Fruit fly (Drosophila melanogaster) whole organism, embryonic: ENCODE measurements around the gene eIF2Bepsilon.
A peak's percentile ranks its signal among the peaks of the same experiment; 100 is the strongest.

Source experiments
- ATbp ChIP-seq: fragments of 200-800 bp; sonication (Bioruptor generic); optimal IDR thresholded peaks from 2 replicates; lab custom pipeline; 2017; ENCODE audit warnings: missing biosample characterization, mild to moderate bottlenecking, missing genetic modification characterization, missing genetic modification reagents
- Antp ChIP-seq: fragments of 200-800 bp; sonication (Bioruptor generic); optimal IDR thresholded peaks from 3 replicates; lab custom pipeline; 2016; ENCODE audit warnings: missing biosample characterization, missing genetic modification characterization
- CG10274 ChIP-seq: fragments of 200-800 bp; sonication (Bioruptor generic); optimal IDR thresholded peaks from 3 replicates; lab custom pipeline; 2017; ENCODE audit warnings: missing biosample characterization, mild to moderate bottlenecking, missing genetic modification characterization
- CG11093 ChIP-seq: fragments of 200-800 bp; sonication (Bioruptor generic); IDR thresholded peaks from 3 replicates; pipeline ENCODE4 v1.3.6; 2022; ENCODE audit warnings: missing biosample characterization, missing genetic modification characterization
- CG11398 ChIP-seq: fragments of 200-800 bp; sonication (Bioruptor generic); optimal IDR thresholded peaks from 2 replicates; lab custom pipeline; 2016; ENCODE audit warnings: missing biosample characterization, missing genetic modification characterization
- CG12299 ChIP-seq: fragments of 200-800 bp; sonication (Bioruptor generic); optimal IDR thresholded peaks from 2 replicates; lab custom pipeline; 2018; ENCODE audit warnings: missing biosample characterization, mild to moderate bottlenecking, missing genetic modification characterization
- CG2202 ChIP-seq: fragments of 200-800 bp; sonication (Bioruptor generic); optimal IDR thresholded peaks from 2 replicates; lab custom pipeline; 2018; ENCODE audit warnings: missing biosample characterization, mild to moderate bottlenecking, missing genetic modification characterization
- CG31388 ChIP-seq: fragments of 200-800 bp; sonication (Bioruptor generic); optimal IDR thresholded peaks from 2 replicates; lab custom pipeline; 2016; ENCODE audit warnings: missing biosample characterization, missing genetic modification characterization
- CG3163 ChIP-seq: fragments of 200-800 bp; sonication (Bioruptor generic); optimal IDR thresholded peaks from 3 replicates; lab custom pipeline; 2016; ENCODE audit warnings: missing biosample characterization, missing genetic modification characterization
- CG34422 ChIP-seq: fragments of 200-800 bp; sonication (Bioruptor generic); IDR thresholded peaks from 3 replicates; pipeline ENCODE4 v1.3.6; 2022; ENCODE audit warnings: missing biosample characterization, missing genetic modification characterization
- CG3847 ChIP-seq: fragments of 200-800 bp; sonication (Bioruptor generic); IDR thresholded peaks from 2 replicates; pipeline ENCODE4 v1.3.6; 2022; ENCODE audit warnings: missing biosample characterization, missing genetic modification characterization
- CG6813 ChIP-seq: fragments of 200-800 bp; sonication (Bioruptor generic); optimal IDR thresholded peaks from 2 replicates; lab custom pipeline; 2017; ENCODE audit warnings: missing biosample characterization, missing genetic modification characterization, mild to moderate bottlenecking, moderate library complexity, missing genetic modification reagents
- CG7556 ChIP-seq: fragments of 200-800 bp; sonication (Bioruptor generic); optimal IDR thresholded peaks from 2 replicates; lab custom pipeline; 2017; ENCODE audit warnings: missing biosample characterization, mild to moderate bottlenecking, missing genetic modification characterization
- CG8089 ChIP-seq: fragments of 200-800 bp; sonication (Bioruptor generic); optimal IDR thresholded peaks from 3 replicates; lab custom pipeline; 2016; ENCODE audit warnings: missing biosample characterization, missing genetic modification characterization
- Dp ChIP-seq: fragments of 200-800 bp; sonication (Bioruptor generic); optimal IDR thresholded peaks from 2 replicates; lab custom pipeline; 2018; ENCODE audit warnings: missing biosample characterization, mild to moderate bottlenecking, missing genetic modification characterization, moderate library complexity
- Gug ChIP-seq: fragments of 200-800 bp; sonication (Bioruptor generic); IDR thresholded peaks from 4 replicates; pipeline ENCODE4 v1.3.6; 2022; ENCODE audit warnings: missing biosample characterization, missing genetic modification characterization
- HLH54F ChIP-seq: fragments of 200-800 bp; sonication (Bioruptor generic); optimal IDR thresholded peaks from 3 replicates; lab custom pipeline; 2016; ENCODE audit warnings: missing biosample characterization, missing genetic modification characterization
- Hmr ChIP-seq: fragments of 200-800 bp; sonication (Bioruptor generic); optimal IDR thresholded peaks from 3 replicates; lab custom pipeline; 2017; ENCODE audit warnings: mild to moderate bottlenecking, missing biosample characterization, missing genetic modification reagents, missing genetic modification characterization
- Hr39 ChIP-seq: fragments of >200 bp; optimal IDR thresholded peaks from 2 replicates; lab custom pipeline; 2017
- MESR4 ChIP-seq: fragments of 200-800 bp; sonication (Bioruptor generic); optimal IDR thresholded peaks from 2 replicates; lab custom pipeline; 2018; ENCODE audit warnings: missing biosample characterization, mild to moderate bottlenecking, missing genetic modification characterization, moderate library complexity
- NfI ChIP-seq: fragments of 200-800 bp; sonication (Bioruptor generic); optimal IDR thresholded peaks from 3 replicates; lab custom pipeline; 2018; ENCODE audit warnings: missing biosample characterization, mild to moderate bottlenecking, missing genetic modification characterization, moderate library complexity
- Oli ChIP-seq: fragments of 200-800 bp; sonication (Bioruptor generic); optimal IDR thresholded peaks from 2 replicates; lab custom pipeline; 2018; ENCODE audit warnings: missing biosample characterization, mild to moderate bottlenecking, missing genetic modification characterization, moderate library complexity
- Opbp ChIP-seq: fragments of 200-800 bp; sonication (Bioruptor generic); IDR thresholded peaks from 3 replicates; pipeline ENCODE4 v1.3.6; 2022; ENCODE audit warnings: missing biosample characterization, missing genetic modification characterization; ENCODE audit not compliant: partially characterized antibody
- PHDP ChIP-seq: fragments of 200-800 bp; sonication (Bioruptor generic); optimal IDR thresholded peaks from 3 replicates; lab custom pipeline; 2018; ENCODE audit warnings: missing biosample characterization, mild to moderate bottlenecking, missing genetic modification characterization, moderate library complexity
- Side ChIP-seq: fragments of 200-800 bp; sonication (Bioruptor generic); optimal IDR thresholded peaks from 2 replicates; lab custom pipeline; 2016; ENCODE audit warnings: missing biosample characterization, missing genetic modification characterization
- Trl ChIP-seq, 3 experiments: fragments of >200 bp in 2 of 3; fragments of 200-800 bp in 1 of 3; sonication (Bioruptor generic) in 1 of 3; optimal IDR thresholded peaks; 2 replicates in 1 of 3; 3 replicates in 2 of 3; lab custom pipeline; 2016 to 2017; ENCODE audit warnings: missing biosample characterization in 1 of 3, missing genetic modification characterization in 1 of 3
- ash1 ChIP-seq: fragments of 200-800 bp; sonication (Bioruptor generic); optimal IDR thresholded peaks from 2 replicates; lab custom pipeline; 2018; ENCODE audit warnings: missing biosample characterization, mild to moderate bottlenecking, missing genetic modification characterization
- bbx ChIP-seq: fragments of 200-800 bp; sonication (Bioruptor generic); IDR thresholded peaks from 2 replicates; pipeline ENCODE4 v1.3.6; 2022; ENCODE audit warnings: missing biosample characterization, missing genetic modification characterization; ENCODE audit not compliant: partially characterized antibody
- bigmax ChIP-seq: fragments of 200-800 bp; sonication (Bioruptor generic); optimal IDR thresholded peaks from 2 replicates; lab custom pipeline; 2018; ENCODE audit warnings: missing biosample characterization, mild to moderate bottlenecking, missing genetic modification characterization
- cg ChIP-seq: fragments of 200-800 bp; sonication (Bioruptor generic); optimal IDR thresholded peaks from 3 replicates; lab custom pipeline; 2019; ENCODE audit warnings: missing biosample characterization, mild to moderate bottlenecking, missing genetic modification characterization, moderate library complexity
- chn ChIP-seq: fragments of 200-800 bp; sonication (Bioruptor generic); optimal IDR thresholded peaks from 2 replicates; lab custom pipeline; 2016; ENCODE audit warnings: missing biosample characterization, missing genetic modification characterization
- croc ChIP-seq: fragments of 200-800 bp; sonication (Bioruptor generic); conservative IDR thresholded peaks from 3 replicates; pipeline ENCODE4 v1.3.6; 2022; ENCODE audit warnings: missing biosample characterization, missing genetic modification characterization
- dimm ChIP-seq: fragments of 200-800 bp; sonication (Bioruptor generic); IDR thresholded peaks from 2 replicates; pipeline ENCODE4 v1.3.6; 2022; ENCODE audit warnings: missing biosample characterization, missing genetic modification characterization
- disco-r ChIP-seq: fragments of 200-800 bp; sonication (Bioruptor generic); optimal IDR thresholded peaks from 2 replicates; lab custom pipeline; 2016; ENCODE audit warnings: missing biosample characterization, missing genetic modification characterization
- dmrt99B ChIP-seq: fragments of 200-800 bp; sonication (Bioruptor generic); optimal IDR thresholded peaks from 2 replicates; lab custom pipeline; 2018; ENCODE audit warnings: missing biosample characterization, mild to moderate bottlenecking, missing genetic modification characterization, moderate library complexity
- exex ChIP-seq: fragments of 200-800 bp; sonication (Bioruptor generic); optimal IDR thresholded peaks from 4 replicates; lab custom pipeline; 2018; ENCODE audit warnings: missing biosample characterization, mild to moderate bottlenecking, missing genetic modification characterization, moderate library complexity
- fu2 ChIP-seq: fragments of 200-800 bp; sonication (Bioruptor generic); optimal IDR thresholded peaks from 2 replicates; lab custom pipeline; 2016; ENCODE audit warnings: missing biosample characterization, missing genetic modification characterization
- gcm ChIP-seq: fragments of 200-800 bp; sonication (Bioruptor generic); optimal IDR thresholded peaks from 2 replicates; lab custom pipeline; 2019; ENCODE audit warnings: missing biosample characterization, mild to moderate bottlenecking, missing genetic modification characterization, moderate library complexity
- ind ChIP-seq: fragments of 200-800 bp; sonication (Bioruptor generic); optimal IDR thresholded peaks from 3 replicates; lab custom pipeline; 2016; ENCODE audit warnings: missing biosample characterization, missing genetic modification characterization
- jing ChIP-seq: fragments of 200-800 bp; sonication (Bioruptor generic); optimal IDR thresholded peaks from 2 replicates; lab custom pipeline; 2018; ENCODE audit warnings: missing biosample characterization, mild to moderate bottlenecking, missing genetic modification characterization
- kay ChIP-seq: fragments of 200-800 bp; sonication (Bioruptor generic); optimal IDR thresholded peaks from 2 replicates; lab custom pipeline; 2016; ENCODE audit warnings: missing biosample characterization, missing genetic modification characterization
- lola ChIP-seq, 3 experiments: fragments of >200 bp in 2 of 3; fragments of 200-800 bp in 1 of 3; sonication (Bioruptor generic) in 1 of 3; optimal IDR thresholded peaks; 2 replicates each; lab custom pipeline; 2017 to 2019; ENCODE audit warnings: missing biosample characterization in 3 of 3, missing genetic modification characterization in 3 of 3, mild to moderate bottlenecking in 1 of 3, moderate library complexity in 1 of 3
- odd ChIP-seq: fragments of 200-800 bp; sonication (Bioruptor generic); optimal IDR thresholded peaks from 2 replicates; lab custom pipeline; 2017; ENCODE audit warnings: missing biosample characterization, mild to moderate bottlenecking, missing genetic modification characterization
- ranshi ChIP-seq: fragments of 200-800 bp; sonication (Bioruptor generic); IDR thresholded peaks from 2 replicates; pipeline ENCODE4 v1.3.6; 2022; ENCODE audit warnings: missing biosample characterization, missing genetic modification characterization
- salm ChIP-seq: fragments of 200-800 bp; sonication (Bioruptor generic); optimal IDR thresholded peaks from 2 replicates; lab custom pipeline; 2018; ENCODE audit warnings: missing biosample characterization, mild to moderate bottlenecking, missing genetic modification characterization
- sc ChIP-seq, 3 experiments: fragments of >200 bp in 2 of 3; fragments of 200-800 bp in 1 of 3; sonication (Bioruptor generic) in 1 of 3; optimal IDR thresholded peaks; 2 replicates in 2 of 3; 3 replicates in 1 of 3; lab custom pipeline; 2017; ENCODE audit warnings: mild to moderate bottlenecking in 1 of 3, missing biosample characterization in 1 of 3, missing genetic modification characterization in 1 of 3, missing genetic modification reagents in 1 of 3
- scrt ChIP-seq: fragments of 200-800 bp; sonication (Bioruptor generic); optimal IDR thresholded peaks from 2 replicates; lab custom pipeline; 2018; ENCODE audit warnings: missing biosample characterization, mild to moderate bottlenecking, missing genetic modification characterization, moderate library complexity
- tin ChIP-seq: fragments of 200-800 bp; sonication (Bioruptor generic); optimal IDR thresholded peaks from 3 replicates; lab custom pipeline; 2016; ENCODE audit warnings: missing biosample characterization, missing genetic modification characterization
- trh ChIP-seq: fragments of 200-800 bp; sonication (Bioruptor generic); optimal IDR thresholded peaks from 2 replicates; lab custom pipeline; 2016; ENCODE audit warnings: missing biosample characterization, missing genetic modification characterization

The eIF2Bepsilon gene

DNA sequence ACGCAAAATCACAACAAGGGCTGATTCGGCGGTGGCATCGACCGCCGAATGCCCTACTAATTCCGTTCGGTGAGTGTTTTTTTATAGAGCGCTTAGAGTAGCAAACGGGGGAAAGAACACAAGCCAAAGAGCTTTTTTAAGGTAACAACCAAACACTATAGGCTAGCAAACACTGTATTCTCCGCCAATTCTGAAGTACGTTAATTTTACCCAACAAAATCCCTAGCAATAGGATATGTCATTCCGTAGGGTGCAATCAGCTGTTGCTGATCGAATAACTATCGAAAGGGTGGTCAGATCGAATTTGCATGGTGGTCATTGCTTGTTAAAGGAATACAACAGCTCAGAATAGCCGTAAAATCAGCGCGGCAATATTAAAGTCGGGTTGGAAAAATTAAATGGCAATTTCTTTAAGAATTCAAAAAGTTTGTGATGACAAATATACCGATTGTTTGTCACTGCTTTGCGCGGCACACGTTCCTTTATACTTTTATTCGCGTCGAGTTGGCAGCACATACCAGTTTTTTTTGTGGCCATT lies 14.9 kb downstream of the eIF2Bepsilon start, which contains the start of gene mip130 (continued):
- TF ChIP-seq CG31388 (GFP tag; lab: Kevin White, UChicago), result no peak
- TF ChIP-seq Hmr, result peak; percentile 63
- TF ChIP-seq bigmax (GFP tag; lab: Kevin White, UChicago), result no peak
- no peak for TF ChIP-seq sc (optimal IDR thresholded peaks at IDR 0.05; lab: Kevin White, UChicago)
- TF ChIP-seq sc (GFP tag; optimal IDR thresholded peaks at IDR 0.05; lab: Kevin White, UChicago), result no peak
- no peak for TF ChIP-seq Gug (GFP tag; lab: Robert Waterston, UW)
- TF ChIP-seq fu2 (GFP tag; lab: Kevin White, UChicago), result no peak
- TF ChIP-seq PHDP (tag; lab: Kevin White, UChicago), result peak; percentile 41
- no peak for TF ChIP-seq MESR4
- TF ChIP-seq dmrt99B (tag; lab: Kevin White, UChicago), result no peak
- 0 out of 2 replicates have a peak, but pooled peaks have one; percentile 41 for TF ChIP-seq ranshi (GFP tag; lab: Robert Waterston, UW)
- TF ChIP-seq croc (GFP tag; lab: Robert Waterston, UW), result no peak
- TF ChIP-seq jing (GFP tag; lab: Kevin White, UChicago), result no peak
- TF ChIP-seq odd, result no peak
- peak in 1 of 3 experiments; percentile 18 for TF ChIP-seq lola (GFP tag; optimal IDR thresholded peaks at IDR 0.05; lab: Kevin White, UChicago)
- TF ChIP-seq ATbp (GFP tag; lab: Kevin White, UChicago), result peak; percentile 53
- TF ChIP-seq CG11093 (GFP tag; lab: Robert Waterston, UW), result peak; percentile 35; the same call in 1 of the 3 replicates
- no peak for TF ChIP-seq CG2202 (tag; lab: Kevin White, UChicago)
- TF ChIP-seq HLH54F (GFP tag; lab: Kevin White, UChicago), result peak; percentile 3
- no peak for TF ChIP-seq CG8089 (GFP tag; lab: Kevin White, UChicago)
- TF ChIP-seq scrt (GFP tag; lab: Kevin White, UChicago), result no peak
- no peak for TF ChIP-seq CG11398 (GFP tag; lab: Kevin White, UChicago)
- TF ChIP-seq ash1 (GFP tag; lab: Kevin White, UChicago), result no peak
- TF ChIP-seq Dp, result peak; percentile 33
- peak; percentile 51 for TF ChIP-seq CG7556 (GFP tag; lab: Kevin White, UChicago)
- TF ChIP-seq dimm (GFP tag; lab: Robert Waterston, UW), result no peak
- no peak for TF ChIP-seq Hr39 (lab: Kevin White, UChicago)
- TF ChIP-seq NfI, result peak; percentile 46
- TF ChIP-seq bbx, result peak; percentile 53; the same call in 1 of the 2 replicates
- no peak for TF ChIP-seq salm (tag; lab: Kevin White, UChicago)
- peak; percentile 44; the same call in 1 of the 3 replicates for TF ChIP-seq Opbp (GFP tag; lab: Robert Waterston, UW)
- peak; percentile 51 for TF ChIP-seq CG12299
- TF ChIP-seq exex (tag; lab: Kevin White, UChicago), result no peak
- TF ChIP-seq CG3163 (GFP tag; lab: Kevin White, UChicago), result no peak
- no peak for TF ChIP-seq tin (GFP tag; lab: Kevin White, UChicago)
- no peak for TF ChIP-seq cg
- no peak for TF ChIP-seq Side (GFP tag; lab: Kevin White, UChicago)
- peak; percentile 22 for TF ChIP-seq gcm
- peak; percentile 47 for TF ChIP-seq Antp (GFP tag; lab: Kevin White, UChicago)
- TF ChIP-seq trh (GFP tag; lab: Kevin White, UChicago), result no peak
- TF ChIP-seq CG10274 (GFP tag; lab: Kevin White, UChicago), result peak; percentile 99
- no peak for TF ChIP-seq kay
- no peak for TF ChIP-seq disco-r (GFP tag; lab: Kevin White, UChicago)
- TF ChIP-seq Trl (optimal IDR thresholded peaks at IDR 0.05; lab: Kevin White, UChicago), result no peak
- TF ChIP-seq Trl (GFP tag; optimal IDR thresholded peaks at IDR 0.05; lab: Kevin White, UChicago), result peak; percentile 55
- peak; percentile 57 for TF ChIP-seq ind
- peak; percentile 31; the same call in 1 of the 2 replicates for TF ChIP-seq CG3847 (GFP tag; lab: Robert Waterston, UW)
- no peak for TF ChIP-seq CG6813
- peak; percentile 55 for TF ChIP-seq Oli
- TF ChIP-seq CG34422 (GFP tag; lab: Robert Waterston, UW), result peak; percentile 54; the same call in 1 of the 3 replicates
- peak; percentile 21 for TF ChIP-seq chn (GFP tag; lab: Kevin White, UChicago)
